Worm (Caenorhabditis elegans): ENCODE measurements around the gene C04G6.11.

C04G6.11 gene

ce11 chrII:5105020-5105419 is 1.4 kb upstream of the C04G6.11 start (continued):
- TF ChIP-seq Y95B8A.8 (GFP tag; IDR thresholded peaks at IDR 0.05) = no peak
- peak; percentile 60 for TF ChIP-seq lsy-27 (tag; optimal IDR thresholded peaks at IDR 0.05; ENCODE audit: borderline replicate concordance, insufficient read depth)
- peak; percentile 64 for TF ChIP-seq F49E8.2 (tag; optimal IDR thresholded peaks at IDR 0.05; ENCODE audit: insufficient read depth)
- TF ChIP-seq dpff-1 (tag; optimal IDR thresholded peaks at IDR 0.05) = peak; percentile 28
- TF ChIP-seq let-607 (tag; optimal IDR thresholded peaks at IDR 0.05) = peak; percentile 34 to 68
- TF ChIP-seq madf-6 (GFP tag; IDR thresholded peaks at IDR 0.05) = peak; percentile 75
- peak; percentile 70 for TF ChIP-seq snpc-1.1 (tag; optimal IDR thresholded peaks at IDR 0.05; ENCODE audit: insufficient read depth)
- peak; percentile 82 for TF ChIP-seq F57C9.4 (tag; optimal IDR thresholded peaks at IDR 0.05)
- no peak for TF ChIP-seq unc-62 (GFP tag; optimal IDR thresholded peaks at IDR 0.05)
- TF ChIP-seq ceh-91 (GFP tag; IDR thresholded peaks at IDR 0.05) = no peak
- peak; percentile 77 for TF ChIP-seq lin-54 (GFP tag; optimal IDR thresholded peaks at IDR 0.05)
- TF ChIP-seq sdz-38 (tag; optimal IDR thresholded peaks at IDR 0.05) = no peak
- peak; percentile 98 for TF ChIP-seq tbp1 (GFP tag; optimal IDR thresholded peaks at IDR 0.05)
- TF ChIP-seq ztf-6 (GFP tag; IDR thresholded peaks at IDR 0.05) = 0 out of 2 replicates have a peak, but pooled peaks have one; percentile 51
- TF ChIP-seq ztf-22 (GFP tag; optimal IDR thresholded peaks at IDR 0.05) = no peak
- peak; percentile 36 for TF ChIP-seq tlf-1 (GFP tag; optimal IDR thresholded peaks at IDR 0.05)
- peak; percentile 71 for TF ChIP-seq T26A5.8 (tag; optimal IDR thresholded peaks at IDR 0.05)
- TF ChIP-seq nhr-90 (tag; optimal IDR thresholded peaks at IDR 0.05) = peak; percentile 97
- TF ChIP-seq F55B11.4 (tag; optimal IDR thresholded peaks at IDR 0.05; ENCODE audit: borderline replicate concordance, insufficient read depth) = no peak
- peak; percentile 64 for TF ChIP-seq hmg-20 (GFP tag; IDR thresholded peaks at IDR 0.05)
- TF ChIP-seq nhr-80 (tag; optimal IDR thresholded peaks at IDR 0.05) = peak; percentile 54
- TF ChIP-seq madf-10 (tag; optimal IDR thresholded peaks at IDR 0.05) = peak; percentile 83
- TF ChIP-seq B0035.1 (tag; optimal IDR thresholded peaks at IDR 0.05) = peak; percentile 27
- peak; percentile 56 for TF ChIP-seq egrh-3 (GFP tag; IDR thresholded peaks at IDR 0.05)
- TF ChIP-seq hlh-12 (tag; optimal IDR thresholded peaks at IDR 0.05) = peak; percentile 78
- TF ChIP-seq lag-1 (GFP tag; IDR thresholded peaks at IDR 0.05) = no peak
- TF ChIP-seq C06A6.2 (GFP tag; conservative IDR thresholded peaks at IDR 0.05) = 0 out of 2 replicates have a peak, but pooled peaks have one; percentile 56
- peak; percentile 91 for TF ChIP-seq ceh-27 (GFP tag; optimal IDR thresholded peaks at IDR 0.05)
- peak; percentile 70 for TF ChIP-seq ceh-79 (tag; optimal IDR thresholded peaks at IDR 0.05)
- no peak for TF ChIP-seq ama-1 (optimal IDR thresholded peaks at IDR 0.05)
- peak; percentile 90 to 94 for TF ChIP-seq ama-1 (GFP tag; optimal IDR thresholded peaks at IDR 0.05)
- no peak for TF ChIP-seq sea-2 (GFP tag; IDR thresholded peaks at IDR 0.05)
- TF ChIP-seq Y79H2A.3 (GFP tag; conservative IDR thresholded peaks at IDR 0.05) = peak; percentile 67; the same call in 1 of the 2 replicates
- peak; percentile 82 for TF ChIP-seq rcor-1 (GFP tag; IDR thresholded peaks at IDR 0.05)
- peak; percentile 81; the same call in 1 of the 2 replicates for TF ChIP-seq madf-3 (GFP tag; IDR thresholded peaks at IDR 0.05)
- TF ChIP-seq ccch-3 (GFP tag; optimal IDR thresholded peaks at IDR 0.05) = peak; percentile 13
- no peak for TF ChIP-seq F37B4.10 (GFP tag; IDR thresholded peaks at IDR 0.05)
- TF ChIP-seq bed-1 (GFP tag; IDR thresholded peaks at IDR 0.05) = peak; percentile 87; the same call in 1 of the 2 replicates
- peak; percentile 64 for TF ChIP-seq K12H6.12 (tag; optimal IDR thresholded peaks at IDR 0.05)
- TF ChIP-seq nfyb-1 (GFP tag; IDR thresholded peaks at IDR 0.05) = peak; percentile 93
- TF ChIP-seq hrde-1 (tag; optimal IDR thresholded peaks at IDR 0.05; ENCODE audit: borderline replicate concordance) = peak; percentile 90
- peak; percentile 70 for TF ChIP-seq let-526 (GFP tag; IDR thresholded peaks at IDR 0.05)
- TF ChIP-seq F52B5.7 (tag; optimal IDR thresholded peaks at IDR 0.05) = peak; percentile 82
- peak; percentile 79 for TF ChIP-seq F10E7.11 (tag; optimal IDR thresholded peaks at IDR 0.05)
- TF ChIP-seq rec-8 (tag; optimal IDR thresholded peaks at IDR 0.05) = peak; percentile 91 to 94
- TF ChIP-seq C17E4.6 (GFP tag; IDR thresholded peaks at IDR 0.05) = peak; percentile 63
- TF ChIP-seq cebp-2 (GFP tag; IDR thresholded peaks at IDR 0.05) = peak; percentile 94; the same call in 1 of the 2 replicates
- peak; percentile 90 for TF ChIP-seq egl-44 (GFP tag; IDR thresholded peaks at IDR 0.05)
